Worm (Caenorhabditis elegans) whole organism, L3 larva: ENCODE data around the gene M02B1.3.

Experiments
- ama-1 ChIP-seq: fragments of 150-350 bp; optimal IDR thresholded peaks from 2 replicates; lab custom pipeline; 2018
- egl-27 ChIP-seq: sonication (generic microtip); optimal IDR thresholded peaks from 4 replicates; lab custom pipeline; 2017; ENCODE audit warnings: missing biosample characterization, missing genetic modification reagents, missing genetic modification characterization
- fkh-10 ChIP-seq: sonication (generic microtip); optimal IDR thresholded peaks from 2 replicates; lab custom pipeline; 2017; ENCODE audit warnings: missing biosample characterization, missing genetic modification reagents, missing genetic modification characterization
- unc-62 ChIP-seq: fragments of 150-350 bp; sonication (generic microtip); optimal IDR thresholded peaks from 4 replicates; lab custom pipeline; 2014; ENCODE audit warnings: missing biosample characterization, missing genetic modification reagents, missing genetic modification characterization
- ztf-11 ChIP-seq: fragments of 150-350 bp; optimal IDR thresholded peaks from 2 replicates; lab custom pipeline; 2014; ENCODE audit warnings: missing biosample characterization, missing genetic modification characterization

DNA sequence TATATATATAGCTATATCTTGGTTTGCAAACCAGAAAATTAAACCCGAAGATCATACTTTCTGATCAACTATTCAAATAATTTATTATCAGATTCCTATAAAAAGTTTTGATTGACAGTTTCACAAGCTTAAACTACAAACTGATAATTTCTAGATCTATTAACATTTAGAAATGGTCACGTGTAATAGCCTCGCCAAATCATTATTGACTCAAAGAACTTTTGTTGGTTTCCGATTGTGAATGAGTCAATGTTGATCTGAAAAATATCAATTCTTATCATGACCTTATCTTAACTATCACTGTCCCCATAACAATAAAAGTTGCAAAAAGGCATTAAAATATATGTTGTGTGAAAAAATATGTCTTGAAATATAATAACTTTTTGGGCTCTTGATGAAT, 5.8 kb downstream of the M02B1.3 start:
- TF ChIP-seq unc-62 (GFP tag; lab: Kevin White, UChicago) (no peak), ama-1 (lab: Kevin White, UChicago) (no peak), fkh-10 (GFP tag; lab: Kevin White, UChicago) (no peak), ztf-11 (tag; lab: Kevin White, UChicago) (no peak), egl-27 (tag; lab: Kevin White, UChicago) (no peak)
